Worm (Caenorhabditis elegans): ENCODE measurements around the gene atf-2.

atf-2 gene

ce11 chrII:8764332-8764731, 12.5 kb downstream of the atf-2 start:
- TF ChIP-seq tab-1 (GFP tag; IDR thresholded peaks at IDR 0.05) (no peak), T22C8.4 (GFP tag; IDR thresholded peaks at IDR 0.05) (no peak), cog-1 (tag; optimal IDR thresholded peaks at IDR 0.05) (no peak), klf-2 (GFP tag; conservative IDR thresholded peaks at IDR 0.05) (no peak), ztf-29 (GFP tag; IDR thresholded peaks at IDR 0.05) (no peak), ref-1 (GFP tag; conservative IDR thresholded peaks at IDR 0.05) (no peak), flt-1 (GFP tag; IDR thresholded peaks at IDR 0.05) (no peak)

ce11 chrII:8765131-8765530, 13.3 kb downstream of the atf-2 start:
- TF ChIP-seq cog-1 (tag; optimal IDR thresholded peaks at IDR 0.05) (no peak), ztf-23 (GFP tag; IDR thresholded peaks at IDR 0.05) (no peak), tab-1 (GFP tag; IDR thresholded peaks at IDR 0.05) (no peak), T22C8.4 (GFP tag; IDR thresholded peaks at IDR 0.05) (no peak), med-1 (GFP tag; optimal IDR thresholded peaks at IDR 0.05; ENCODE audit: insufficient read depth) (no peak), flt-1 (GFP tag; IDR thresholded peaks at IDR 0.05) (no peak), ztf-29 (GFP tag; IDR thresholded peaks at IDR 0.05) (no peak), klf-2 (GFP tag; conservative IDR thresholded peaks at IDR 0.05) (no peak), ref-1 (GFP tag; conservative IDR thresholded peaks at IDR 0.05) (no peak)

- TF ChIP-seq ztf-29 (GFP tag; IDR thresholded peaks at IDR 0.05) (no peak), flt-1 (GFP tag; IDR thresholded peaks at IDR 0.05) (no peak), klf-2 (GFP tag; conservative IDR thresholded peaks at IDR 0.05) (no peak), cog-1 (tag; optimal IDR thresholded peaks at IDR 0.05) (no peak), med-1 (GFP tag; optimal IDR thresholded peaks at IDR 0.05; ENCODE audit: insufficient read depth) (no peak), ref-1 (GFP tag; conservative IDR thresholded peaks at IDR 0.05) (no peak), T22C8.4 (GFP tag; IDR thresholded peaks at IDR 0.05) (no peak), tab-1 (GFP tag; IDR thresholded peaks at IDR 0.05) (no peak)
These were observed 14.7 kb downstream of the atf-2 start, which contains the start of the genes nsph-1.1 and K08F8.15 for ce11 chrII:8766475-8766874. Gene nsph-1.1, plus strand, starts transcription at chrII:8766775. Gene K08F8.15, plus strand, starts transcription at chrII:8766809.

ce11 chrII:8766897-8767296, 15.1 kb downstream of the atf-2 start, which contains the start of gene pah-1:
Gene pah-1, minus strand, starts transcription at chrII:8766997.
- TF ChIP-seq med-1 (GFP tag; optimal IDR thresholded peaks at IDR 0.05; ENCODE audit: insufficient read depth), result no peak
- TF ChIP-seq ref-1 (GFP tag; conservative IDR thresholded peaks at IDR 0.05), result no peak
- TF ChIP-seq ztf-29 (GFP tag; IDR thresholded peaks at IDR 0.05), result no peak
- no peak for TF ChIP-seq tab-1 (GFP tag; IDR thresholded peaks at IDR 0.05)
- TF ChIP-seq ztf-23 (GFP tag; IDR thresholded peaks at IDR 0.05), result no peak
- TF ChIP-seq cog-1 (tag; optimal IDR thresholded peaks at IDR 0.05), result no peak
- TF ChIP-seq klf-2 (GFP tag; conservative IDR thresholded peaks at IDR 0.05), result no peak
- TF ChIP-seq flt-1 (GFP tag; IDR thresholded peaks at IDR 0.05), result no peak
- TF ChIP-seq T22C8.4 (GFP tag; IDR thresholded peaks at IDR 0.05), result no peak

- 0 out of 2 replicates have a peak, but pooled peaks have one; percentile 40 for TF ChIP-seq ztf-23 (GFP tag; IDR thresholded peaks at IDR 0.05)
- no peak for TF ChIP-seq T22C8.4 (GFP tag; IDR thresholded peaks at IDR 0.05)
- TF ChIP-seq cog-1 (tag; optimal IDR thresholded peaks at IDR 0.05), result no peak
- no peak for TF ChIP-seq ztf-29 (GFP tag; IDR thresholded peaks at IDR 0.05)
These were observed 17.6 kb downstream of the atf-2 start for ce11 chrII:8769375-8769774.

ce11 chrII:8770675-8771074, 18.9 kb downstream of the atf-2 start, which contains the start of gene let-19:
Gene let-19, plus strand, starts transcription at chrII:8770975.
- no peak for TF ChIP-seq ztf-23 (GFP tag; IDR thresholded peaks at IDR 0.05)
- TF ChIP-seq tab-1 (GFP tag; IDR thresholded peaks at IDR 0.05), result no peak
- TF ChIP-seq ztf-29 (GFP tag; IDR thresholded peaks at IDR 0.05), result no peak
- no peak for TF ChIP-seq ref-1 (GFP tag; conservative IDR thresholded peaks at IDR 0.05)
- no peak for TF ChIP-seq cog-1 (tag; optimal IDR thresholded peaks at IDR 0.05)
- TF ChIP-seq flt-1 (GFP tag; IDR thresholded peaks at IDR 0.05), result no peak
- no peak for TF ChIP-seq T22C8.4 (GFP tag; IDR thresholded peaks at IDR 0.05)
- no peak for TF ChIP-seq med-1 (GFP tag; optimal IDR thresholded peaks at IDR 0.05; ENCODE audit: insufficient read depth)
- no peak for TF ChIP-seq klf-2 (GFP tag; conservative IDR thresholded peaks at IDR 0.05)

- TF ChIP-seq flt-1 (GFP tag; IDR thresholded peaks at IDR 0.05) (no peak), tab-1 (GFP tag; IDR thresholded peaks at IDR 0.05) (no peak), cog-1 (tag; optimal IDR thresholded peaks at IDR 0.05) (no peak), klf-2 (GFP tag; conservative IDR thresholded peaks at IDR 0.05) (no peak), med-1 (GFP tag; optimal IDR thresholded peaks at IDR 0.05; ENCODE audit: insufficient read depth) (no peak), ref-1 (GFP tag; conservative IDR thresholded peaks at IDR 0.05) (no peak), ztf-23 (GFP tag; IDR thresholded peaks at IDR 0.05) (no peak), T22C8.4 (GFP tag; IDR thresholded peaks at IDR 0.05) (no peak), ztf-29 (GFP tag; IDR thresholded peaks at IDR 0.05) (no peak)
These were observed 24.7 kb downstream of the atf-2 start for ce11 chrII:8776504-8776903.

ce11 chrII:8783451-8783967, 31.7 kb downstream of the atf-2 start, which contains the start of gene sgn-1:
Gene sgn-1, minus strand, starts transcription at chrII:8783670.
- no peak for TF ChIP-seq T22C8.4 (GFP tag; IDR thresholded peaks at IDR 0.05)
- TF ChIP-seq ztf-29 (GFP tag; IDR thresholded peaks at IDR 0.05), result no peak
- TF ChIP-seq med-1 (GFP tag; optimal IDR thresholded peaks at IDR 0.05; ENCODE audit: insufficient read depth), result no peak
- no peak for TF ChIP-seq ref-1 (GFP tag; conservative IDR thresholded peaks at IDR 0.05)
- no peak for TF ChIP-seq cog-1 (tag; optimal IDR thresholded peaks at IDR 0.05)
- TF ChIP-seq tab-1 (GFP tag; IDR thresholded peaks at IDR 0.05), result no peak
- no peak for TF ChIP-seq klf-2 (GFP tag; conservative IDR thresholded peaks at IDR 0.05)
- TF ChIP-seq flt-1 (GFP tag; IDR thresholded peaks at IDR 0.05), result no peak
- TF ChIP-seq ztf-23 (GFP tag; IDR thresholded peaks at IDR 0.05), result no peak

ce11 chrII:8784235-8784928, 32.6 kb downstream of the atf-2 start:
- TF ChIP-seq ref-1 (GFP tag; conservative IDR thresholded peaks at IDR 0.05), result no peak
- TF ChIP-seq ztf-29 (GFP tag; IDR thresholded peaks at IDR 0.05), result no peak
- no peak for TF ChIP-seq med-1 (GFP tag; optimal IDR thresholded peaks at IDR 0.05; ENCODE audit: insufficient read depth)
- no peak for TF ChIP-seq T22C8.4 (GFP tag; IDR thresholded peaks at IDR 0.05)
- TF ChIP-seq flt-1 (GFP tag; IDR thresholded peaks at IDR 0.05), result no peak
- 0 out of 2 replicates have a peak, but pooled peaks have one; percentile 11 for TF ChIP-seq tab-1 (GFP tag; IDR thresholded peaks at IDR 0.05)
- TF ChIP-seq cog-1 (tag; optimal IDR thresholded peaks at IDR 0.05), result no peak
- 0 out of 2 replicates have a peak, but pooled peaks have one; percentile 46 for TF ChIP-seq ztf-23 (GFP tag; IDR thresholded peaks at IDR 0.05)
- TF ChIP-seq klf-2 (GFP tag; conservative IDR thresholded peaks at IDR 0.05), result no peak
